Worm (Caenorhabditis elegans) whole organism, late embryonic: ENCODE results near the gene egl-36.

Experiments used
- ahr-1 ChIP-seq: sonication (generic microtip); optimal IDR thresholded peaks from 2 replicates; lab custom pipeline; 2016; ENCODE audit warnings: missing genetic modification characterization, missing compliant biosample characterization
- lim-6 ChIP-seq: sonication (generic microtip); optimal IDR thresholded peaks from 2 replicates; lab custom pipeline; 2016; ENCODE audit warnings: missing genetic modification characterization, missing compliant biosample characterization
- pag-3 ChIP-seq: sonication (generic microtip); optimal IDR thresholded peaks from 2 replicates; lab custom pipeline; 2016; ENCODE audit warnings: missing compliant biosample characterization, missing genetic modification characterization, borderline replicate concordance
- pha-4 ChIP-seq: fragments of 150-350 bp; optimal IDR thresholded peaks from 2 replicates; lab custom pipeline; 2018; ENCODE audit warnings: missing biosample characterization, missing genetic modification reagents, missing genetic modification characterization
- pqm-1 ChIP-seq: sonication (generic microtip); optimal IDR thresholded peaks from 2 replicates; lab custom pipeline; 2016; ENCODE audit warnings: missing genetic modification characterization, missing compliant biosample characterization
- rnt-1 ChIP-seq: sonication (generic microtip); optimal IDR thresholded peaks from 2 replicates; lab custom pipeline; 2016; ENCODE audit warnings: missing genetic modification characterization, missing compliant biosample characterization

- TF ChIP-seq pha-4 (tag; lab: Kevin White, UChicago) (no peak), rnt-1 (tag; lab: Kevin White, UChicago) (no peak), ahr-1 (tag; lab: Kevin White, UChicago) (no peak), pag-3 (tag; lab: Kevin White, UChicago) (no peak), pqm-1 (tag; lab: Kevin White, UChicago) (no peak), lim-6 (tag; lab: Kevin White, UChicago) (no peak)
Observed at ce11 chrX:10748145-10748544, 14.0 kb downstream of the egl-36 start.
